Fruit fly (Drosophila melanogaster): Measurements from ENCODE around the gene Klp3A.

Gene Klp3A

dm6 chrX:2642484-2643379 is 38.9 kb upstream of the Klp3A start:
- no peak for TF ChIP-seq CG16815 (GFP tag; optimal IDR thresholded peaks at IDR 0.05)
- peak; percentile 40 for TF ChIP-seq pfk (GFP tag; optimal IDR thresholded peaks at IDR 0.05)
- TF ChIP-seq CG8281 (tag; optimal IDR thresholded peaks at IDR 0.05), result no peak
- no peak for TF ChIP-seq CG12744 (GFP tag; optimal IDR thresholded peaks at IDR 0.05)
- TF ChIP-seq CG17361 (GFP tag; IDR thresholded peaks at IDR 0.05), result no peak
- TF ChIP-seq dati (GFP tag; IDR thresholded peaks at IDR 0.05), result no peak
- no peak for TF ChIP-seq gsb-n (tag; optimal IDR thresholded peaks at IDR 0.05)
- no peak for TF ChIP-seq NfI (GFP tag; optimal IDR thresholded peaks at IDR 0.05)
- TF ChIP-seq cad (GFP tag; optimal IDR thresholded peaks at IDR 0.05), result no peak
- no peak for TF ChIP-seq scrt (GFP tag; optimal IDR thresholded peaks at IDR 0.05)
- TF ChIP-seq CG7839 (tag; optimal IDR thresholded peaks at IDR 0.05), result no peak
- TF ChIP-seq Lpt (GFP tag; optimal IDR thresholded peaks at IDR 0.05), result no peak
- TF ChIP-seq Sin3A (optimal IDR thresholded peaks at IDR 0.05), result no peak
- peak; percentile 98 for TF ChIP-seq onecut (GFP tag; IDR thresholded peaks at IDR 0.05)
- TF ChIP-seq CG13775 (GFP tag; optimal IDR thresholded peaks at IDR 0.05), result no peak
- no peak for TF ChIP-seq ro (GFP tag; IDR thresholded peaks at IDR 0.05)
- TF ChIP-seq CG7987 (GFP tag; optimal IDR thresholded peaks at IDR 0.05), result no peak
- TF ChIP-seq BtbVII (GFP tag; optimal IDR thresholded peaks at IDR 0.05), result no peak
- TF ChIP-seq CG16813 (GFP tag; IDR thresholded peaks at IDR 0.05; ENCODE audit: partially characterized antibody), result 0 out of 3 replicates have a peak, but pooled peaks have one; percentile 17
- no peak for TF ChIP-seq psq (GFP tag; optimal IDR thresholded peaks at IDR 0.05)
- TF ChIP-seq gsb (GFP tag; IDR thresholded peaks at IDR 0.05), result no peak
- TF ChIP-seq CG6791 (GFP tag; IDR thresholded peaks at IDR 0.05; ENCODE audit: partially characterized antibody), result no peak
- TF ChIP-seq al (GFP tag; IDR thresholded peaks at IDR 0.05), result no peak
- TF ChIP-seq Dfd (GFP tag; optimal IDR thresholded peaks at IDR 0.05), result no peak
- TF ChIP-seq nom (GFP tag; optimal IDR thresholded peaks at IDR 0.05), result peak; percentile 57
- TF ChIP-seq repo (GFP tag; optimal IDR thresholded peaks at IDR 0.05), result no peak
- TF ChIP-seq Ravus (GFP tag; IDR thresholded peaks at IDR 0.05), result no peak
- no peak for TF ChIP-seq TFAM (GFP tag; optimal IDR thresholded peaks at IDR 0.05)
- no peak for TF ChIP-seq cas (GFP tag; IDR thresholded peaks at IDR 0.05)
- TF ChIP-seq ftz-f1 (GFP tag; optimal IDR thresholded peaks at IDR 0.05), result no peak
- peak; percentile 32; the same call in 1 of the 2 replicates for TF ChIP-seq chm (GFP tag; IDR thresholded peaks at IDR 0.05)
- no peak for TF ChIP-seq Sry-δ (GFP tag; optimal IDR thresholded peaks at IDR 0.05)
- TF ChIP-seq otp (GFP tag; IDR thresholded peaks at IDR 0.05), result no peak
- no peak for TF ChIP-seq CG1832 (GFP tag; optimal IDR thresholded peaks at IDR 0.05)
- no peak for TF ChIP-seq Pdp1 (GFP tag; optimal IDR thresholded peaks at IDR 0.05)
- TF ChIP-seq nerfin-1 (tag; optimal IDR thresholded peaks at IDR 0.05), result peak; percentile 56
- no peak for TF ChIP-seq insv (GFP tag; optimal IDR thresholded peaks at IDR 0.05)
- TF ChIP-seq chinmo (GFP tag; IDR thresholded peaks at IDR 0.05; ENCODE audit: partially characterized antibody), result peak; percentile 60; the same call in 1 of the 4 replicates
- TF ChIP-seq pros (GFP tag; optimal IDR thresholded peaks at IDR 0.05), result no peak
- TF ChIP-seq Scr (GFP tag; IDR thresholded peaks at IDR 0.05; ENCODE audit: partially characterized antibody), result no peak
- TF ChIP-seq D (optimal IDR thresholded peaks at IDR 0.05), result no peak
- TF ChIP-seq D (GFP tag; optimal IDR thresholded peaks at IDR 0.05), result no peak
- no peak for TF ChIP-seq CG12155 (GFP tag; optimal IDR thresholded peaks at IDR 0.05)
- no peak for TF ChIP-seq CG17829 (tag; optimal IDR thresholded peaks at IDR 0.05)
- no peak for TF ChIP-seq CG1529 (GFP tag; optimal IDR thresholded peaks at IDR 0.05)
- TF ChIP-seq CG7786 (GFP tag; optimal IDR thresholded peaks at IDR 0.05), result no peak
- no peak for TF ChIP-seq sqz (GFP tag; optimal IDR thresholded peaks at IDR 0.05)
- no peak for TF ChIP-seq CG15601 (tag; optimal IDR thresholded peaks at IDR 0.05)
- no peak for TF ChIP-seq CkIIα-i1 (GFP tag; IDR thresholded peaks at IDR 0.05)
- no peak for TF ChIP-seq HmgZ (tag; optimal IDR thresholded peaks at IDR 0.05)

Measured in whole organism, embryonic.